Worm (Caenorhabditis elegans) whole organism, L2 larva: ENCODE measurements around the gene Y51B9A.8.
A peak's percentile ranks its signal among the peaks of the same experiment; 100 is the strongest.

Source experiments
- F13H6.1 ChIP-seq: sonication (generic microtip); optimal IDR thresholded peaks from 2 replicates; lab custom pipeline; 2016; ENCODE audit warnings: missing genetic modification characterization, missing compliant biosample characterization
- R02D3.7 ChIP-seq: fragments of 150-350 bp; optimal IDR thresholded peaks from 2 replicates; lab custom pipeline; 2014; ENCODE audit warnings: missing biosample characterization, missing genetic modification characterization
- ZK546.5 ChIP-seq: sonication (generic microtip); optimal IDR thresholded peaks from 2 replicates; lab custom pipeline; 2017; ENCODE audit warnings: missing biosample characterization, missing genetic modification characterization
- aly-2 ChIP-seq: fragments of 150-350 bp; optimal IDR thresholded peaks from 2 replicates; lab custom pipeline; 2014; ENCODE audit warnings: missing biosample characterization, missing genetic modification characterization
- ama-1 ChIP-seq: fragments of 150-350 bp; optimal IDR thresholded peaks from 2 replicates; lab custom pipeline; 2018; ENCODE audit warnings: inconsistent platforms
- ceh-16 ChIP-seq: fragments of 150-350 bp; optimal IDR thresholded peaks from 2 replicates; lab custom pipeline; 2014; ENCODE audit warnings: missing biosample characterization, missing genetic modification characterization
- ceh-82 ChIP-seq: fragments of 150-350 bp; optimal IDR thresholded peaks from 2 replicates; lab custom pipeline; 2014; ENCODE audit warnings: missing biosample characterization, missing genetic modification characterization
- crh-2 ChIP-seq: sonication (generic microtip); optimal IDR thresholded peaks from 2 replicates; lab custom pipeline; 2017; ENCODE audit warnings: missing biosample characterization, missing genetic modification characterization
- dmd-4 ChIP-seq: sonication (generic microtip); optimal IDR thresholded peaks from 2 replicates; lab custom pipeline; 2017; ENCODE audit warnings: missing biosample characterization, missing genetic modification characterization
- egl-27 ChIP-seq: sonication (generic microtip); optimal IDR thresholded peaks from 3 replicates; lab custom pipeline; 2017; ENCODE audit warnings: missing biosample characterization, missing genetic modification reagents, missing genetic modification characterization
- elt-3 ChIP-seq: sonication (generic microtip); optimal IDR thresholded peaks from 2 replicates; lab custom pipeline; 2017; ENCODE audit warnings: missing biosample characterization, missing genetic modification characterization
- fos-1 ChIP-seq: fragments of 150-350 bp; optimal IDR thresholded peaks from 2 replicates; lab custom pipeline; 2014; ENCODE audit warnings: missing biosample characterization, missing genetic modification characterization
- gmeb-1 ChIP-seq: fragments of 150-350 bp; optimal IDR thresholded peaks from 2 replicates; lab custom pipeline; 2014; ENCODE audit warnings: missing biosample characterization, missing genetic modification characterization
- lin-11 ChIP-seq: fragments of 150-350 bp; sonication (generic microtip); optimal IDR thresholded peaks from 2 replicates; lab custom pipeline; 2014; ENCODE audit warnings: missing biosample characterization, missing genetic modification characterization, inconsistent platforms, mixed read lengths
- lin-13 ChIP-seq: fragments of 150-350 bp; optimal IDR thresholded peaks from 2 replicates; lab custom pipeline; 2014; ENCODE audit warnings: missing biosample characterization, missing genetic modification reagents, missing genetic modification characterization
- lin-39 ChIP-seq: fragments of 150-350 bp; optimal IDR thresholded peaks from 2 replicates; lab custom pipeline; 2014; ENCODE audit warnings: missing biosample characterization, missing genetic modification reagents, missing genetic modification characterization
- lsy-2 ChIP-seq, 2 experiments: fragments of 150-350 bp in 1 of 2; sonication (generic microtip) in 1 of 2; optimal IDR thresholded peaks; 2 replicates each; lab custom pipeline; 2014 to 2017; ENCODE audit warnings: missing biosample characterization in 2 of 2, missing genetic modification characterization in 2 of 2
- mab-5 ChIP-seq: fragments of 150-350 bp; optimal IDR thresholded peaks from 2 replicates; lab custom pipeline; 2014; ENCODE audit warnings: missing biosample characterization, missing genetic modification characterization
- mbf-1 ChIP-seq: sonication (generic microtip); optimal IDR thresholded peaks from 2 replicates; lab custom pipeline; 2017; ENCODE audit warnings: missing biosample characterization, missing genetic modification characterization
- mdl-1 ChIP-seq, 2 experiments: fragments of 150-350 bp in 1 of 2; sonication (generic microtip) in 1 of 2; optimal IDR thresholded peaks; 2 replicates each; lab custom pipeline; 2017; ENCODE audit warnings: missing biosample characterization in 2 of 2, missing genetic modification characterization in 2 of 2
- nhr-10 ChIP-seq: sonication (generic microtip); optimal IDR thresholded peaks from 2 replicates; lab custom pipeline; 2017; ENCODE audit warnings: missing biosample characterization, missing genetic modification characterization
- nhr-11 ChIP-seq: fragments of 150-350 bp; optimal IDR thresholded peaks from 2 replicates; lab custom pipeline; 2014; ENCODE audit warnings: missing biosample characterization, missing genetic modification characterization
- nhr-129 ChIP-seq: fragments of 150-350 bp; optimal IDR thresholded peaks from 2 replicates; lab custom pipeline; 2014; ENCODE audit warnings: missing biosample characterization, missing genetic modification characterization
- nhr-21 ChIP-seq: fragments of 150-350 bp; optimal IDR thresholded peaks from 2 replicates; lab custom pipeline; 2014; ENCODE audit warnings: missing biosample characterization, missing genetic modification characterization
- nhr-23 ChIP-seq: fragments of 150-350 bp; optimal IDR thresholded peaks from 2 replicates; lab custom pipeline; 2014; ENCODE audit warnings: missing biosample characterization, missing genetic modification reagents, missing genetic modification characterization
- nhr-237 ChIP-seq: fragments of 150-350 bp; optimal IDR thresholded peaks from 2 replicates; lab custom pipeline; 2014; ENCODE audit warnings: missing biosample characterization, missing genetic modification characterization
- nhr-25 ChIP-seq: fragments of 150-350 bp; sonication (generic microtip); optimal IDR thresholded peaks from 3 replicates; lab custom pipeline; 2014; ENCODE audit warnings: missing biosample characterization, missing genetic modification characterization
- sem-4 ChIP-seq: fragments of 150-350 bp; optimal IDR thresholded peaks from 2 replicates; lab custom pipeline; 2014; ENCODE audit warnings: missing biosample characterization, missing genetic modification reagents, missing genetic modification characterization
- skn-1 ChIP-seq: sonication (generic microtip); optimal IDR thresholded peaks from 2 replicates; lab custom pipeline; 2017; ENCODE audit warnings: missing biosample characterization, missing genetic modification characterization
- snpc-4 ChIP-seq: fragments of 150-350 bp; optimal IDR thresholded peaks from 2 replicates; lab custom pipeline; 2014; ENCODE audit warnings: missing biosample characterization, missing genetic modification characterization
- unc-39 ChIP-seq: fragments of 150-350 bp; optimal IDR thresholded peaks from 2 replicates; lab custom pipeline; 2014; ENCODE audit warnings: missing biosample characterization, missing genetic modification characterization
- unc-62 ChIP-seq: fragments of 150-350 bp; optimal IDR thresholded peaks from 2 replicates; lab custom pipeline; 2014; ENCODE audit warnings: missing biosample characterization, missing genetic modification reagents, missing genetic modification characterization
- zag-1 ChIP-seq: fragments of 150-350 bp; optimal IDR thresholded peaks from 2 replicates; lab custom pipeline; 2014; ENCODE audit warnings: missing biosample characterization, missing genetic modification characterization
- ztf-1 ChIP-seq: fragments of 200-800 bp; sonication (Bioruptor generic); conservative IDR thresholded peaks from 2 replicates; pipeline ENCODE4 v1.3.6; 2022; ENCODE audit warnings: missing genetic modification characterization, missing compliant biosample characterization
- ztf-11 ChIP-seq: sonication (generic microtip); optimal IDR thresholded peaks from 2 replicates; lab custom pipeline; 2017; ENCODE audit warnings: missing biosample characterization, missing genetic modification characterization
- ztf-4 ChIP-seq: fragments of 150-350 bp; optimal IDR thresholded peaks from 2 replicates; lab custom pipeline; 2014; ENCODE audit warnings: missing biosample characterization, missing genetic modification characterization

Gene Y51B9A.8

ce11 chrII:9358230-9358629 is 40.4 kb upstream of the Y51B9A.8 start, which contains the start of gene mel-11:
Gene mel-11 (plus strand): TSS chrII:9358530.
- no peak for TF ChIP-seq nhr-237 (tag; lab: Kevin White, UChicago)
- TF ChIP-seq, all 48 proteins: peak for 0

- TF ChIP-seq ceh-16 (tag; lab: Kevin White, UChicago) (no peak), F13H6.1 (tag; lab: Kevin White, UChicago) (no peak), sem-4 (tag; lab: Kevin White, UChicago) (no peak), snpc-4 (tag; lab: Kevin White, UChicago) (no peak), dmd-4 (tag; lab: Kevin White, UChicago) (no peak), egl-27 (tag; lab: Kevin White, UChicago) (no peak), nhr-237 (tag; lab: Kevin White, UChicago) (no peak), ztf-1 (GFP tag; lab: Robert Waterston, UW) (no peak), ama-1 (lab: Kevin White, UChicago) (no peak), nhr-10 (no peak), nhr-25 (tag; lab: Kevin White, UChicago) (no peak), ztf-11 (tag; lab: Kevin White, UChicago) (no peak), mab-5 (tag; lab: Kevin White, UChicago) (no peak)
These were observed 36.4 kb upstream of the Y51B9A.8 start for ce11 chrII:9362249-9362648.

- no peak for TF ChIP-seq nhr-11 (tag; lab: Kevin White, UChicago)
- TF ChIP-seq elt-3: no peak
- no peak for TF ChIP-seq nhr-25 (tag; lab: Kevin White, UChicago)
These were observed 29.3 kb upstream of the Y51B9A.8 start for ce11 chrII:9369394-9369793.

- TF ChIP-seq lin-11 (tag; lab: Kevin White, UChicago) (no peak), lin-39 (tag; lab: Kevin White, UChicago) (no peak), nhr-129 (tag; lab: Kevin White, UChicago) (no peak), unc-39 (tag; lab: Kevin White, UChicago) (no peak), mbf-1 (tag; lab: Kevin White, UChicago) (no peak)
These were observed 26.3 kb upstream of the Y51B9A.8 start, which contains the start of gene C06C3.3 for ce11 chrII:9372393-9372792. Gene C06C3.3 (minus strand): TSS chrII:9372493.

ce11 chrII:9372991-9373390 is 25.7 kb upstream of the Y51B9A.8 start, which contains the start of gene C06C3.4:
Gene C06C3.4 (plus strand): TSS chrII:9373291.
- no peak for TF ChIP-seq zag-1 (tag; lab: Kevin White, UChicago)
- TF ChIP-seq nhr-25 (tag; lab: Kevin White, UChicago): no peak
- no peak for TF ChIP-seq unc-39 (tag; lab: Kevin White, UChicago)
- TF ChIP-seq nhr-237 (tag; lab: Kevin White, UChicago): no peak
- TF ChIP-seq nhr-10: no peak

ce11 chrII:9374807-9375206 is 23.8 kb upstream of the Y51B9A.8 start, which contains the start of gene C06C3.12:
Gene C06C3.12 (plus strand): TSS chrII:9375107.
- peak; percentile 24 for TF ChIP-seq fos-1 (tag; lab: Kevin White, UChicago)
- no peak for TF ChIP-seq lin-39 (tag; lab: Kevin White, UChicago)
- TF ChIP-seq, all 48 proteins: peak for 1

ce11 chrII:9377158-9377557 is 21.5 kb upstream of the Y51B9A.8 start, which contains the start of gene C06C3.10:
Gene C06C3.10 (minus strand): TSS chrII:9377258.
- TF ChIP-seq ZK546.5 (tag; lab: Kevin White, UChicago) (no peak), lin-13 (no peak), ceh-82 (tag; lab: Kevin White, UChicago) (no peak)

ce11 chrII:9378174-9378573 is 20.5 kb upstream of the Y51B9A.8 start:
- no peak for TF ChIP-seq nhr-21 (tag; lab: Kevin White, UChicago)
- no peak for TF ChIP-seq lin-13
- no peak for TF ChIP-seq R02D3.7 (tag; lab: Kevin White, UChicago)
- TF ChIP-seq mdl-1 (tag; optimal IDR thresholded peaks at IDR 0.05; lab: Kevin White, UChicago): no peak
- no peak for TF ChIP-seq nhr-23 (tag; lab: Kevin White, UChicago)
- TF ChIP-seq ztf-4 (tag; lab: Kevin White, UChicago): no peak
- TF ChIP-seq gmeb-1 (tag; lab: Kevin White, UChicago): no peak
- no peak for TF ChIP-seq unc-62 (GFP tag; lab: Kevin White, UChicago)
- no peak for TF ChIP-seq aly-2
- no peak for TF ChIP-seq lsy-2 (tag; optimal IDR thresholded peaks at IDR 0.05; lab: Kevin White, UChicago)
- no peak for TF ChIP-seq crh-2 (tag; lab: Kevin White, UChicago)
- peak; percentile 68 for TF ChIP-seq fos-1 (tag; lab: Kevin White, UChicago)
- TF ChIP-seq lin-11 (tag; lab: Kevin White, UChicago): no peak
- TF ChIP-seq nhr-11 (tag; lab: Kevin White, UChicago): no peak
- peak; percentile 19 for TF ChIP-seq skn-1 (tag; lab: Kevin White, UChicago)
